4 fruit fly cellular contexts compared by ENCODE assay signal in genomic region chr3R:18235879-18236278, dm6.
TF ChIP-seq lines count a peak whose summit lies in the region.

repo (plus strand) TSS chr3R:18236192.

- TF ChIP-seq CTCF in whole organism, embryonic (GFP tag; optimal IDR thresholded peaks at IDR 0.05; lab: Kevin White, UChicago): no peak

TF ChIP-seq in whole organism, adult, 20 proteins besides CTCF, POLR2A, EP300 and RAD21:
- TF ChIP-seq tj (GFP tag; optimal IDR thresholded peaks at IDR 0.05; lab: Kevin White, UChicago) (peak; percentile 1), bab1 (GFP tag; optimal IDR thresholded peaks at IDR 0.05; lab: Kevin White, UChicago) (no peak), pad (GFP tag; optimal IDR thresholded peaks at IDR 0.05; lab: Kevin White, UChicago) (peak; percentile 13), CG7101 (tag; optimal IDR thresholded peaks at IDR 0.05; lab: Kevin White, UChicago) (no peak), Clk (GFP tag; optimal IDR thresholded peaks at IDR 0.05; lab: Kevin White, UChicago) (no peak), CG14711 (tag; optimal IDR thresholded peaks at IDR 0.05; lab: Kevin White, UChicago) (no peak), CG11617 (GFP tag; optimal IDR thresholded peaks at IDR 0.05; lab: Kevin White, UChicago) (no peak)

TF ChIP-seq in whole organism, embryonic, 481 proteins besides CTCF, POLR2A, EP300 and RAD21 (continues in another document):
- TF ChIP-seq sima (GFP tag; optimal IDR thresholded peaks at IDR 0.05; lab: Kevin White, UChicago): no peak
- peak; percentile 12 for TF ChIP-seq CG5180 (GFP tag; optimal IDR thresholded peaks at IDR 0.05; lab: Kevin White, UChicago)
- no peak for TF ChIP-seq NfI (GFP tag; optimal IDR thresholded peaks at IDR 0.05; lab: Kevin White, UChicago)
- TF ChIP-seq CG15601 (tag; optimal IDR thresholded peaks at IDR 0.05; lab: Kevin White, UChicago): peak; percentile 3
- no peak for TF ChIP-seq CG12769 (tag; optimal IDR thresholded peaks at IDR 0.05; lab: Kevin White, UChicago)
- TF ChIP-seq NC2α (GFP tag; optimal IDR thresholded peaks at IDR 0.05; lab: Kevin White, UChicago): no peak
- TF ChIP-seq CG14710 (tag; optimal IDR thresholded peaks at IDR 0.05; lab: Kevin White, UChicago): no peak
- TF ChIP-seq nerfin-1 (tag; optimal IDR thresholded peaks at IDR 0.05; lab: Kevin White, UChicago): peak; percentile 43
- TF ChIP-seq ro (GFP tag; IDR thresholded peaks at IDR 0.05; lab: Robert Waterston, UW): no peak
- TF ChIP-seq crol (GFP tag; IDR thresholded peaks at IDR 0.05; lab: Robert Waterston, UW): no peak
- TF ChIP-seq CG3847 (GFP tag; IDR thresholded peaks at IDR 0.05; lab: Robert Waterston, UW): no peak
- no peak for TF ChIP-seq ftz-f1 (GFP tag; optimal IDR thresholded peaks at IDR 0.05; lab: Kevin White, UChicago)
- TF ChIP-seq Dll (GFP tag; IDR thresholded peaks at IDR 0.05; lab: Robert Waterston, UW; ENCODE audit: partially characterized antibody): 0 out of 4 replicates have a peak, but pooled peaks have one; percentile 40
- no peak for TF ChIP-seq dmrt11E (tag; optimal IDR thresholded peaks at IDR 0.05; lab: Kevin White, UChicago)
- peak; percentile 47 for TF ChIP-seq Jarid2 (GFP tag; optimal IDR thresholded peaks at IDR 0.05; lab: Kevin White, UChicago)
- no peak for TF ChIP-seq CG30020 (tag; optimal IDR thresholded peaks at IDR 0.05; lab: Kevin White, UChicago)
- peak; percentile 36; the same call in 1 of the 2 replicates for TF ChIP-seq CG32772 (GFP tag; IDR thresholded peaks at IDR 0.05; lab: Robert Waterston, UW)
- TF ChIP-seq Blimp-1 (GFP tag; optimal IDR thresholded peaks at IDR 0.05; lab: Kevin White, UChicago): no peak
- TF ChIP-seq CG32532 (GFP tag; IDR thresholded peaks at IDR 0.05; lab: Robert Waterston, UW): peak; percentile 31; the same call in 1 of the 2 replicates
- TF ChIP-seq Opbp (GFP tag; IDR thresholded peaks at IDR 0.05; lab: Robert Waterston, UW; ENCODE audit: partially characterized antibody): 0 out of 3 replicates have a peak, but pooled peaks have one; percentile 30
- no peak for TF ChIP-seq maf-S (GFP tag; optimal IDR thresholded peaks at IDR 0.05; lab: Kevin White, UChicago)
- peak; percentile 6 for TF ChIP-seq Deaf1 (tag; optimal IDR thresholded peaks at IDR 0.05; lab: Kevin White, UChicago)
- no peak for TF ChIP-seq klu (GFP tag; IDR thresholded peaks at IDR 0.05; lab: Robert Waterston, UW)
- no peak for TF ChIP-seq slp2 (GFP tag; optimal IDR thresholded peaks at IDR 0.05; lab: Kevin White, UChicago)
- no peak for TF ChIP-seq slbo (GFP tag; IDR thresholded peaks at IDR 0.05; lab: Robert Waterston, UW)
- no peak for TF ChIP-seq Oaz (GFP tag; IDR thresholded peaks at IDR 0.05; lab: Robert Waterston, UW)
- no peak for TF ChIP-seq gsb-n (tag; optimal IDR thresholded peaks at IDR 0.05; lab: Kevin White, UChicago)
- TF ChIP-seq ci (GFP tag; IDR thresholded peaks at IDR 0.05; lab: Robert Waterston, UW): 0 out of 3 replicates have a peak, but pooled peaks have one; percentile 22

TF ChIP-seq in whole organism, prepupa, 60 proteins besides CTCF, POLR2A, EP300 and RAD21:
- TF ChIP-seq CG6163 (GFP tag; IDR thresholded peaks at IDR 0.05; lab: Robert Waterston, UW) (0 out of 3 replicates have a peak, but pooled peaks have one; percentile 7), lz (GFP tag; optimal IDR thresholded peaks at IDR 0.05; lab: Kevin White, UChicago) (no peak)

TF ChIP-seq in whole organism, pupa, 21 proteins besides CTCF, POLR2A, EP300 and RAD21:
- TF ChIP-seq CG12605 (GFP tag; IDR thresholded peaks at IDR 0.05; lab: Robert Waterston, UW) (no peak; the same call in 1 of the 2 replicates), Ets98B (GFP tag; IDR thresholded peaks at IDR 0.05; lab: Robert Waterston, UW) (no peak), fd96Ca (GFP tag; IDR thresholded peaks at IDR 0.05; lab: Robert Waterston, UW) (no peak), D1 (tag; optimal IDR thresholded peaks at IDR 0.05; lab: Kevin White, UChicago) (no peak), CG13204 (GFP tag; optimal IDR thresholded peaks at IDR 0.05; lab: Kevin White, UChicago) (peak; percentile 3), CG14655 (GFP tag; optimal IDR thresholded peaks at IDR 0.05; lab: Kevin White, UChicago) (no peak), gl (tag; optimal IDR thresholded peaks at IDR 0.05; lab: Kevin White, UChicago) (no peak), CG9948 (tag; optimal IDR thresholded peaks at IDR 0.05; lab: Kevin White, UChicago) (no peak), Snoo (tag; optimal IDR thresholded peaks at IDR 0.05; lab: Kevin White, UChicago) (no peak), CG10348 (GFP tag; IDR thresholded peaks at IDR 0.05; lab: Robert Waterston, UW) (no peak), CG4496 (GFP tag; IDR thresholded peaks at IDR 0.05; lab: Robert Waterston, UW) (peak; percentile 61; the same call in 2 of the 3 replicates), CG8159 (tag; optimal IDR thresholded peaks at IDR 0.05; lab: Kevin White, UChicago) (no peak), CG15710 (tag; optimal IDR thresholded peaks at IDR 0.05; lab: Kevin White, UChicago) (no peak), CG34367 (tag; optimal IDR thresholded peaks at IDR 0.05; lab: Kevin White, UChicago) (no peak), CG17806 (tag; optimal IDR thresholded peaks at IDR 0.05; lab: Kevin White, UChicago) (no peak), rn (GFP tag; IDR thresholded peaks at IDR 0.05; lab: Robert Waterston, UW) (no peak), CG32121 (GFP tag; IDR thresholded peaks at IDR 0.05; lab: Robert Waterston, UW) (no peak)
